Worm (Caenorhabditis elegans): ENCODE results near the gene T07A9.12.

The T07A9.12 gene

DNA sequence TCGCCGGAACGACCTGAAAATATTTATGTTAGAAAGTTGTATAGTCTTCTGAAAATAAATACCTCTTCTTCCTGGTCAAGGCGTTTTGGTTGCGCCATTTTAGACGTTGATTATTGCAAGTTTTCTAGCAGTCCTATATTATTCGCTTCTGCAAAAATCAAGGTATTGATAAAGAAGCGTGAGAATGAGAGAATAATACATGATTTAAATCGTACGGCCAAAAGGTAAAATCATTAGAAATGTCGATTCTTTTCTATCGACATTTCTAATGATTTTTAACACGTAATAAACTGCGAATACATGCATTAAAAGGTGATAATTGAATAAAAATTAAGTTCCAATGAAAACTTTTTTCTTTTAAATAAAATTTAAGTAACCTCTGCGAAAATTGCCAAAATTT is 34.8 kb upstream of the T07A9.12 start, which contains the start of gene fln-1:
fln-1 (minus strand) TSS at position 101 of the 400 bp plus-strand sequence.
- TF ChIP-seq ceh-6 (GFP tag; optimal IDR thresholded peaks at IDR 0.05) (no peak), elt-4 (tag; optimal IDR thresholded peaks at IDR 0.05) (no peak), tbx-2 (tag; optimal IDR thresholded peaks at IDR 0.05) (no peak), pha-4 (tag; optimal IDR thresholded peaks at IDR 0.05) (no peak)

DNA sequence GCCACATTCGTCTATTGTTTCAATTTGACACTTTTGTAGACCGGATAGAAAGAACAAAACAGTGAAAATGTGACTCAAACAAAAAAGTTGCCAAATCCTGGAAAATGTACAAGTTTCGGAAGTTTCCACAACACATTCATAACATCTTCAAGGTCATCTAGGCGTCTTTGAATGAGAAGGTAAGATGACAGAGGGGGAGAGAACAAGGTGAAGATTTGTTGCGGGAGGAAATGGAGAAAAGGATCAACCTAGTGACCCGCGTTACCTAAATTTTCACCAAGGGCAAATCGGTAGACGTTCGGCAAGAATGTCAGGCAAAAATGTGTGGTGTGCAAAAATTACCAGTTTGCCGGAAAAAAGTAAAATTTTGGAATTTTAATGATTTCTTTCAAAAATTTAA is 32.9 kb upstream of the T07A9.12 start:
- TF ChIP-seq pag-3 (tag; optimal IDR thresholded peaks at IDR 0.05; ENCODE audit: borderline replicate concordance) (no peak), mec-3 (tag; optimal IDR thresholded peaks at IDR 0.05; ENCODE audit: borderline replicate concordance) (no peak), ztf-16 (tag; optimal IDR thresholded peaks at IDR 0.05) (no peak), ceh-22 (tag; optimal IDR thresholded peaks at IDR 0.05) (no peak), Y22D7AL.16 (tag; optimal IDR thresholded peaks at IDR 0.05) (no peak), sox-4 (tag; optimal IDR thresholded peaks at IDR 0.05) (no peak), ceh-9 (tag; optimal IDR thresholded peaks at IDR 0.05) (no peak), sdc-2 (tag; optimal IDR thresholded peaks at IDR 0.05) (no peak), pha-4 (tag; optimal IDR thresholded peaks at IDR 0.05) (no peak), elt-4 (tag; optimal IDR thresholded peaks at IDR 0.05) (no peak), ceh-31 (tag; optimal IDR thresholded peaks at IDR 0.05) (no peak), unc-3 (GFP tag; conservative IDR thresholded peaks at IDR 0.05) (no peak), unc-3 (tag; optimal IDR thresholded peaks at IDR 0.05) (no peak), unc-55 (GFP tag; optimal IDR thresholded peaks at IDR 0.05) (no peak), nhr-11 (tag; optimal IDR thresholded peaks at IDR 0.05) (no peak), che-1 (tag; optimal IDR thresholded peaks at IDR 0.05) (no peak), syd-9 (tag; optimal IDR thresholded peaks at IDR 0.05) (no peak), ref-2 (tag; optimal IDR thresholded peaks at IDR 0.05) (no peak)

DNA sequence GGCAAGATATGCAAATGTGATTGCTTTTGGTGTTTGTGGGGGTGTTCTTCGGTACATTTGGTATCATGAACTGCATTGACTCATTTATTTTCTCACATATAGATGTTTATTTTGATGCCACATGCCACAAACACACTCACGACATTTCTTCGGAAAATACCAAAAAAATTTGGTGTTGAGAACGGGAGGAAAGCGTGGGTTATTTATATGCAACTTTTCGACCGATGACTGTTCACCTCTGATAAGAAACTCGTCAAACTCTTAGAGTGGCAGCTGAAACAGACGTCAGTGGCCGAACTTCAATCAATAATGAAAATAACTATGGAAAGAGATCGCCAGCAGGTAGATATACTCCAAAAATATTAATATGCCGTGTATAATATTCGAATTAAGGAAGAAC is 32.3 kb upstream of the T07A9.12 start:
- no peak for TF ChIP-seq ref-2 (tag; optimal IDR thresholded peaks at IDR 0.05)
- TF ChIP-seq ama-1 (optimal IDR thresholded peaks at IDR 0.05): no peak
- no peak for TF ChIP-seq gmeb-2 (tag; optimal IDR thresholded peaks at IDR 0.05)
- no peak for TF ChIP-seq dve-1 (tag; optimal IDR thresholded peaks at IDR 0.05)
- TF ChIP-seq K09A11.1 (tag; optimal IDR thresholded peaks at IDR 0.05; ENCODE audit: insufficient read depth): no peak
- no peak for TF ChIP-seq che-1 (tag; optimal IDR thresholded peaks at IDR 0.05)
- TF ChIP-seq syd-9 (tag; optimal IDR thresholded peaks at IDR 0.05): no peak
- no peak for TF ChIP-seq fkh-6 (tag; optimal IDR thresholded peaks at IDR 0.05)
- TF ChIP-seq mec-3 (tag; optimal IDR thresholded peaks at IDR 0.05; ENCODE audit: borderline replicate concordance): no peak
- no peak for TF ChIP-seq fkh-10 (GFP tag; optimal IDR thresholded peaks at IDR 0.05)
- no peak for TF ChIP-seq sox-2 (GFP tag; IDR thresholded peaks at IDR 0.05)

DNA sequence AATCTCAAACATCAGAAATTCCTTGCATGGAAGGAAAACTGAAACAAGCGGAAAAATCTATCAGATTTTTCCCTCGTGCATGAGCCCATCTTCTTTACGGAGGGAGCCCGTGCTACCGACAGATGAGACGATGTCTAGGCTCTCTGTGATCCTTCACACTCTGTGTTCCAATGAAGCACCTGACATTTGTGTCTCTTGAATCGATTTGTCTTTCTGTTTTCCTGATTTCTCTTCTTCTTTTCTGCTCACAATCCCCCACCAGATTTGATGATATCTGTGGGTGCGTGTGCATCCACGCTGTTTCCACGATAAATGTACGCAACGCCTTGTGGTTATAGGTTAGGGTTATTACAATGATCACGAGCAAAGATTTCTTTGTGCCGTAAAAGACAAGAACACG is 31.8 kb upstream of the T07A9.12 start:
- TF ChIP-seq dmd-4 (tag; optimal IDR thresholded peaks at IDR 0.05; ENCODE audit: borderline replicate concordance) (no peak), unc-55 (GFP tag; optimal IDR thresholded peaks at IDR 0.05) (peak; percentile 68), odd-2 (tag; optimal IDR thresholded peaks at IDR 0.05) (no peak), madf-2 (tag; optimal IDR thresholded peaks at IDR 0.05) (no peak)

DNA sequence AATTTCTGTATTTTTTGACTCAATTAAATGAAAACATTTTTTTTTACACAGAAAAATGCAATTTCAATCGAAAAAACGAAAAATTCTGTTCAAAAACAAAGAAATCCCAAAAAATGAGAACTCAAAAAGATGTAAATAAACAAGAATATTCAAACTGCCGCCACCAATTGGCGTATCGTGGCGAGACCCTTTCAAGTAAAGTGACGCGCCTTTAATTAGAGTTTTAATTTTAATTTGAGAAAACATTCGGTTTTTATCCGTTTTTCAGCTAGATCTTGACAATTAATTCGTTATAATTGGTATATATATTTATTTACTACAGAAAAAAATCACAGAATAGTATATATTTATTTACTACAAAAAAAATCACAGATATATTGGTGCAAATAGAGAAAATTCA is 31.1 kb upstream of the T07A9.12 start:
- TF ChIP-seq pha-4 (tag; optimal IDR thresholded peaks at IDR 0.05): no peak
- TF ChIP-seq pag-3 (tag; optimal IDR thresholded peaks at IDR 0.05; ENCODE audit: borderline replicate concordance): no peak
- no peak for TF ChIP-seq Y22D7AL.16 (tag; optimal IDR thresholded peaks at IDR 0.05)
- no peak for TF ChIP-seq zip-5 (tag; optimal IDR thresholded peaks at IDR 0.05)
- no peak for TF ChIP-seq syd-9 (tag; optimal IDR thresholded peaks at IDR 0.05)
- no peak for TF ChIP-seq F13H6.1 (tag; optimal IDR thresholded peaks at IDR 0.05)
- TF ChIP-seq unc-42 (tag; optimal IDR thresholded peaks at IDR 0.05): no peak
- TF ChIP-seq C08G9.2 (tag; optimal IDR thresholded peaks at IDR 0.05): no peak
- TF ChIP-seq hlh-6 (tag; optimal IDR thresholded peaks at IDR 0.05): no peak
- no peak for TF ChIP-seq K02D7.2 (tag; optimal IDR thresholded peaks at IDR 0.05)
- no peak for TF ChIP-seq hlh-13 (GFP tag; optimal IDR thresholded peaks at IDR 0.05)
- TF ChIP-seq gmeb-2 (tag; optimal IDR thresholded peaks at IDR 0.05): no peak
- no peak for TF ChIP-seq eyg-1 (tag; optimal IDR thresholded peaks at IDR 0.05)
- no peak for TF ChIP-seq tbx-7 (tag; optimal IDR thresholded peaks at IDR 0.05)
- no peak for TF ChIP-seq unc-55 (GFP tag; optimal IDR thresholded peaks at IDR 0.05)
- no peak for TF ChIP-seq sdc-2 (tag; optimal IDR thresholded peaks at IDR 0.05)
- TF ChIP-seq pqm-1 (tag; optimal IDR thresholded peaks at IDR 0.05): no peak
- TF ChIP-seq ceh-2 (tag; optimal IDR thresholded peaks at IDR 0.05): no peak
- no peak for TF ChIP-seq pat-9 (tag; optimal IDR thresholded peaks at IDR 0.05)
- TF ChIP-seq fkh-10 (GFP tag; optimal IDR thresholded peaks at IDR 0.05): no peak
